Worm (Caenorhabditis elegans): ENCODE data around the gene ZK856.18.

The ZK856.18 gene

ce11 chrV:10182984-10183383 is 2.8 kb downstream of the ZK856.18 start, which contains the start of gene ZK856.4:
Gene ZK856.4 (plus strand): TSS chrV:10183284.
- TF ChIP-seq zag-1 (tag; optimal IDR thresholded peaks at IDR 0.05): no peak
- TF ChIP-seq unc-62 (GFP tag; optimal IDR thresholded peaks at IDR 0.05): no peak

- TF ChIP-seq nfya-1 (tag; optimal IDR thresholded peaks at IDR 0.05; ENCODE audit: insufficient read depth): no peak
- TF ChIP-seq pha-4 (tag; optimal IDR thresholded peaks at IDR 0.05): peak; percentile 29
- TF ChIP-seq nhr-23 (tag; optimal IDR thresholded peaks at IDR 0.05): no peak
- peak; percentile 28 for TF ChIP-seq elt-2 (tag; optimal IDR thresholded peaks at IDR 0.05)
- TF ChIP-seq nhr-28 (tag; optimal IDR thresholded peaks at IDR 0.05): no peak
- TF ChIP-seq pqm-1 (tag; optimal IDR thresholded peaks at IDR 0.05): peak; percentile 35
Measured at ce11 chrV:10179235-10179634, 6.6 kb downstream of the ZK856.18 start, which contains the start of gene cul-5. Gene cul-5 (plus strand): TSS chrV:10179535.

ce11 chrV:10178166-10178565 is 7.6 kb downstream of the ZK856.18 start:
- TF ChIP-seq ZK546.5 (tag; optimal IDR thresholded peaks at IDR 0.05) (no peak), nfya-1 (tag; optimal IDR thresholded peaks at IDR 0.05; ENCODE audit: insufficient read depth) (peak; percentile 45), nhr-43 (tag; optimal IDR thresholded peaks at IDR 0.05; ENCODE audit: poor library complexity, severe bottlenecking) (peak; percentile 66), pqm-1 (tag; optimal IDR thresholded peaks at IDR 0.05) (peak; percentile 9), lin-15B (tag; optimal IDR thresholded peaks at IDR 0.05) (peak; percentile 72), snpc-4 (tag; optimal IDR thresholded peaks at IDR 0.05) (peak; percentile 45), skn-1 (tag; optimal IDR thresholded peaks at IDR 0.05) (peak; percentile 69), ztf-4 (tag; optimal IDR thresholded peaks at IDR 0.05) (no peak), nhr-12 (tag; optimal IDR thresholded peaks at IDR 0.05) (no peak), nhr-23 (tag; optimal IDR thresholded peaks at IDR 0.05) (peak; percentile 42), elt-2 (tag; optimal IDR thresholded peaks at IDR 0.05) (peak; percentile 14), jun-1 (tag; optimal IDR thresholded peaks at IDR 0.05) (peak; percentile 10), pha-4 (tag; optimal IDR thresholded peaks at IDR 0.05) (peak; percentile 73), nhr-25 (tag; optimal IDR thresholded peaks at IDR 0.05) (peak; percentile 85)

ce11 chrV:10174632-10175075 is 11.2 kb downstream of the ZK856.18 start:
- no peak for TF ChIP-seq nhr-12 (tag; optimal IDR thresholded peaks at IDR 0.05)
- peak; percentile 91 for TF ChIP-seq hmg-11 (tag; optimal IDR thresholded peaks at IDR 0.05)
- TF ChIP-seq unc-62 (GFP tag; optimal IDR thresholded peaks at IDR 0.05): peak; percentile 66
- TF ChIP-seq egl-5 (tag; optimal IDR thresholded peaks at IDR 0.05): peak; percentile 36
- TF ChIP-seq R02D3.7 (tag; optimal IDR thresholded peaks at IDR 0.05): no peak
- TF ChIP-seq fkh-10 (GFP tag; optimal IDR thresholded peaks at IDR 0.05): peak; percentile 95
- peak; percentile 72 for TF ChIP-seq tbx-2 (tag; optimal IDR thresholded peaks at IDR 0.05)
- TF ChIP-seq ceh-9 (tag; optimal IDR thresholded peaks at IDR 0.05): no peak
- TF ChIP-seq jun-1 (tag; optimal IDR thresholded peaks at IDR 0.05): no peak
- TF ChIP-seq snpc-4 (tag; optimal IDR thresholded peaks at IDR 0.05): peak; percentile 35
- peak; percentile 57 for TF ChIP-seq lsy-12 (tag; optimal IDR thresholded peaks at IDR 0.05)
- TF ChIP-seq lin-39 (tag; optimal IDR thresholded peaks at IDR 0.05): peak; percentile 85
- no peak for TF ChIP-seq pqm-1 (tag; optimal IDR thresholded peaks at IDR 0.05)
- TF ChIP-seq elt-1 (tag; optimal IDR thresholded peaks at IDR 0.05): peak; percentile 55
- no peak for TF ChIP-seq nhr-43 (tag; optimal IDR thresholded peaks at IDR 0.05; ENCODE audit: poor library complexity, severe bottlenecking)
- TF ChIP-seq zag-1 (tag; optimal IDR thresholded peaks at IDR 0.05): peak; percentile 69
- peak; percentile 98 for TF ChIP-seq nfya-1 (tag; optimal IDR thresholded peaks at IDR 0.05; ENCODE audit: insufficient read depth)
- no peak for TF ChIP-seq ceh-16 (tag; optimal IDR thresholded peaks at IDR 0.05)
- TF ChIP-seq egl-27 (tag; optimal IDR thresholded peaks at IDR 0.05): no peak
- no peak for TF ChIP-seq nhr-23 (tag; optimal IDR thresholded peaks at IDR 0.05)
- peak; percentile 60 for TF ChIP-seq sea-2 (GFP tag; optimal IDR thresholded peaks at IDR 0.05)
- TF ChIP-seq mdl-1 (tag; optimal IDR thresholded peaks at IDR 0.05): peak; percentile 10
- peak; percentile 47 for TF ChIP-seq lin-15B (tag; optimal IDR thresholded peaks at IDR 0.05)
- TF ChIP-seq nhr-28 (tag; optimal IDR thresholded peaks at IDR 0.05): no peak
- TF ChIP-seq skn-1 (tag; optimal IDR thresholded peaks at IDR 0.05): no peak
- TF ChIP-seq ztf-11 (tag; optimal IDR thresholded peaks at IDR 0.05): no peak
- no peak for TF ChIP-seq fkh-2 (tag; optimal IDR thresholded peaks at IDR 0.05)
- no peak for TF ChIP-seq pha-4 (tag; optimal IDR thresholded peaks at IDR 0.05)
- TF ChIP-seq nhr-11 (tag; optimal IDR thresholded peaks at IDR 0.05): peak; percentile 79
- peak; percentile 88 for TF ChIP-seq ceh-28 (tag; optimal IDR thresholded peaks at IDR 0.05)

All from whole organism, L3 larva.